Worm (Caenorhabditis elegans) whole organism, L2 larva: ENCODE measurements around the gene mfn-1.

Experiments
- Y55F3AM.14 ChIP-seq: fragments of 200-800 bp; sonication (Bioruptor generic); optimal IDR thresholded peaks from 2 replicates; lab custom pipeline; 2018; ENCODE audit warnings: mild to moderate bottlenecking, missing genetic modification characterization, missing compliant biosample characterization
- ZK546.5 ChIP-seq: sonication (generic microtip); optimal IDR thresholded peaks from 2 replicates; lab custom pipeline; 2017; ENCODE audit warnings: missing biosample characterization, missing genetic modification characterization
- blmp-1 ChIP-seq: sonication (generic microtip); optimal IDR thresholded peaks from 2 replicates; lab custom pipeline; 2017; ENCODE audit warnings: missing genetic modification characterization, mild to moderate bottlenecking, missing compliant biosample characterization, antibody characterized with exemption, moderate library complexity; ENCODE audit not compliant: insufficient read depth
- ceh-82 ChIP-seq: fragments of 150-350 bp; optimal IDR thresholded peaks from 2 replicates; lab custom pipeline; 2014; ENCODE audit warnings: missing biosample characterization, missing genetic modification characterization
- elt-1 ChIP-seq: fragments of 150-350 bp; optimal IDR thresholded peaks from 2 replicates; lab custom pipeline; 2014; ENCODE audit warnings: missing biosample characterization, missing genetic modification characterization
- fos-1 ChIP-seq: fragments of 150-350 bp; optimal IDR thresholded peaks from 2 replicates; lab custom pipeline; 2014; ENCODE audit warnings: missing biosample characterization, missing genetic modification characterization
- gmeb-1 ChIP-seq: fragments of 150-350 bp; optimal IDR thresholded peaks from 2 replicates; lab custom pipeline; 2014; ENCODE audit warnings: missing biosample characterization, missing genetic modification characterization
- lsy-2 ChIP-seq, 2 experiments: fragments of 150-350 bp in 1 of 2; sonication (generic microtip) in 1 of 2; optimal IDR thresholded peaks; 2 replicates each; lab custom pipeline; 2014 to 2017; ENCODE audit warnings: missing biosample characterization in 2 of 2, missing genetic modification characterization in 2 of 2
- nhr-25 ChIP-seq: fragments of 150-350 bp; sonication (generic microtip); optimal IDR thresholded peaks from 3 replicates; lab custom pipeline; 2014; ENCODE audit warnings: missing biosample characterization, missing genetic modification characterization
- nhr-77 ChIP-seq: fragments of 150-350 bp; optimal IDR thresholded peaks from 2 replicates; lab custom pipeline; 2014; ENCODE audit warnings: missing biosample characterization, missing genetic modification characterization
- skn-1 ChIP-seq: sonication (generic microtip); optimal IDR thresholded peaks from 2 replicates; lab custom pipeline; 2017; ENCODE audit warnings: missing biosample characterization, missing genetic modification characterization
- unc-39 ChIP-seq: fragments of 150-350 bp; optimal IDR thresholded peaks from 2 replicates; lab custom pipeline; 2014; ENCODE audit warnings: missing biosample characterization, missing genetic modification characterization
- unc-62 ChIP-seq: fragments of 150-350 bp; optimal IDR thresholded peaks from 2 replicates; lab custom pipeline; 2014; ENCODE audit warnings: missing biosample characterization, missing genetic modification reagents, missing genetic modification characterization

ce11 chrII:11428599-11428998 is 43.2 kb downstream of the mfn-1 start:
- TF ChIP-seq unc-39 (tag; lab: Kevin White, UChicago) (no peak), nhr-77 (tag; lab: Kevin White, UChicago) (no peak), lsy-2 (tag; optimal IDR thresholded peaks at IDR 0.05; lab: Kevin White, UChicago) (no peak), elt-1 (tag; lab: Kevin White, UChicago) (no peak), fos-1 (tag; lab: Kevin White, UChicago) (peak; percentile 60), gmeb-1 (tag; lab: Kevin White, UChicago) (no peak), Y55F3AM.14 (GFP tag; lab: Kevin White, UChicago) (no peak), unc-62 (GFP tag; lab: Kevin White, UChicago) (no peak), skn-1 (tag; lab: Kevin White, UChicago) (no peak), ZK546.5 (tag; lab: Kevin White, UChicago) (no peak), nhr-25 (tag; lab: Kevin White, UChicago) (no peak), blmp-1 (no peak), ceh-82 (no peak)
